Fruit fly (Drosophila melanogaster): Measurements from ENCODE around the gene brat.

DNA sequence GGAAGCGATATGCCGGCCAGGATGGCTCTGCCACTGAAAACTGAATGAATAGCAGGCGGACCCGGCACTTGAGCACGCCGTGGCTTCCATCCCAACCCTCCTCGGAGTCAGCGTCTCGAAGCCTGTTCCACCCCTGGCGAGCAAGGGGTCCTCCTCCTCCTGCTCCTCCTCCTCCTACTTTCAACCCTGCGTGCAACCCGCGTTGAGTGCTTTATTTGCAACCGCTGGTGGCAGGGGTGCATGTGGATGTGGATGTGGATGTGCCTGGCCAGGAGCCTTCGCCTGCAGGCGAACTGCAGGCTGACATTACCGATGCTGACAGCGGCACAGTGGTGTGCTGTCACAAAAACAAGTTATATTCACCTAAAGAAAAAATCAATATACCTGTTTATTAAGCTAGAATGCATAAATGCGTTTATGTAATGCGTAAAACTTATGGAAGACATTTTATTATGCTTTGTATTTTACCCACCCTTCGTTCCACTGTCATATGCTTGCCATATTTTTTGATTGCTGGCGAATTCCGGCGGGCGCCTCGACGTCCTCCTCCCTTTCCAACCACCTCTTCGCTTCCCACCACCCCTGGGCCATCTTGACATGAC lies 62.9 kb downstream of the brat start:
- no peak for TF ChIP-seq CG33017 (tag; optimal IDR thresholded peaks at IDR 0.05)
- no peak for TF ChIP-seq CG7101 (tag; optimal IDR thresholded peaks at IDR 0.05)
- no peak for TF ChIP-seq toe (GFP tag; optimal IDR thresholded peaks at IDR 0.05)
- TF ChIP-seq bab1 (GFP tag; optimal IDR thresholded peaks at IDR 0.05), result no peak
- TF ChIP-seq Hr96 (GFP tag; optimal IDR thresholded peaks at IDR 0.05), result no peak
- no peak for TF ChIP-seq CG7045 (GFP tag; optimal IDR thresholded peaks at IDR 0.05)
- TF ChIP-seq tj (GFP tag; optimal IDR thresholded peaks at IDR 0.05), result no peak
- no peak for TF ChIP-seq Clk (GFP tag; optimal IDR thresholded peaks at IDR 0.05)
- TF ChIP-seq Crg-1 (GFP tag; optimal IDR thresholded peaks at IDR 0.05), result no peak
- TF ChIP-seq Mnt (GFP tag; optimal IDR thresholded peaks at IDR 0.05), result no peak
- no peak for TF ChIP-seq pad (GFP tag; optimal IDR thresholded peaks at IDR 0.05)
- TF ChIP-seq CG12768 (GFP tag; optimal IDR thresholded peaks at IDR 0.05), result no peak
- TF ChIP-seq kay (GFP tag; ENCODE audit: borderline replicate concordance), result no peak

Measured in whole organism, adult.